Fruit fly (Drosophila melanogaster): ENCODE measurements around the gene inaF-D.

Gene inaF-D

DNA sequence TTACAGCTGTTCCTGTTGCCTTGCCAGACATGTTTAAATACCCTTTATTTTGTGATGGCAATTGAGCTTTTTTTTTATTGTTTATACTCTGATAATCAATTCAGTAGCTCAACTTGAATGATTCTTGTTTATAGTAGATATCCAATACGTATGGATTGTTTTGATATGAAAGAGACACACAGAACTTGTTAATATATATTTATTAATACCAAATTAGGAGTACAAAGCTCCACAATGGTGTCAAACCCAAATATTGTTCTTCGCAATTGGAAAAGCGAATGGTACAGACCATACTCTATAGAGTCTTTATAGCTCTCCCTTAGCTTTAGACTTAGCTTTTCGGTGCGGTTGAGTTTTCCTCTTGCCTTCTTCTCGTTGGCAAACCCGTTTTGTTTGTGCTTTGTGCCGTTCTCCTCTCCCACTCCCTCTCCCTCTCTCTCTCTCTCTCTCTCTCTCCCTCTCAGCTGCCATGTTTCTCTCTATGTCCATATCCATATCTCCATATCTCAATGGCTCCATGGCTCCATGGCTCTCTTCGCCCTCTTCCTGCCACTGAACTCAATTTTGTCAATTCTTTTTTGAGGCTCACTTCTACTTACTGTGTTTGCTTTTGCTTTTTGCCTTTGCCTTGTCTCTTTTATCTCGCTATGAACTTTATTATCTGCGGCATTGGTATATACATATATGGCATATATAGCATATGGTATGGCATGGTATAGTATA is 42.8 kb downstream of the inaF-D start (continued):
- no peak for TF ChIP-seq CG14667 (GFP tag; IDR thresholded peaks at IDR 0.05)
- no peak for TF ChIP-seq CG1647 (GFP tag; optimal IDR thresholded peaks at IDR 0.05)
- no peak for TF ChIP-seq CG3847 (GFP tag; IDR thresholded peaks at IDR 0.05)
- TF ChIP-seq CG17829 (tag; optimal IDR thresholded peaks at IDR 0.05): no peak
- no peak for TF ChIP-seq CG14014 (GFP tag; IDR thresholded peaks at IDR 0.05)
- no peak for TF ChIP-seq pzg (GFP tag; optimal IDR thresholded peaks at IDR 0.05)
- no peak for TF ChIP-seq lov (optimal IDR thresholded peaks at IDR 0.05)
- no peak for TF ChIP-seq lov (GFP tag; IDR thresholded peaks at IDR 0.05)
- no peak for TF ChIP-seq mld (GFP tag; IDR thresholded peaks at IDR 0.05; ENCODE audit: partially characterized antibody)
- TF ChIP-seq Fer1 (GFP tag; optimal IDR thresholded peaks at IDR 0.05): peak; percentile 83
- TF ChIP-seq CG42726 (GFP tag; IDR thresholded peaks at IDR 0.05; ENCODE audit: partially characterized antibody): no peak
- TF ChIP-seq run (tag; optimal IDR thresholded peaks at IDR 0.05): peak; percentile 29
- TF ChIP-seq Drgx (GFP tag; IDR thresholded peaks at IDR 0.05): peak; percentile 11; the same call in 1 of the 2 replicates
- peak; percentile 41; the same call in 1 of the 2 replicates for TF ChIP-seq ranshi (GFP tag; IDR thresholded peaks at IDR 0.05)
- no peak for TF ChIP-seq CG2199 (GFP tag; IDR thresholded peaks at IDR 0.05)
- no peak for TF ChIP-seq slbo (GFP tag; IDR thresholded peaks at IDR 0.05)
- no peak for TF ChIP-seq jigr1 (GFP tag; IDR thresholded peaks at IDR 0.05)
- peak; percentile 90 for TF ChIP-seq Med (GFP tag)
- TF ChIP-seq HmgZ (tag; optimal IDR thresholded peaks at IDR 0.05): peak; percentile 33
- peak; percentile 53 for TF ChIP-seq CG4707 (GFP tag; optimal IDR thresholded peaks at IDR 0.05)
- TF ChIP-seq CG11398 (GFP tag; optimal IDR thresholded peaks at IDR 0.05): peak; percentile 33
- no peak for TF ChIP-seq insv (GFP tag; optimal IDR thresholded peaks at IDR 0.05)
- TF ChIP-seq Gsc (GFP tag; IDR thresholded peaks at IDR 0.05): no peak
- peak; percentile 25 for TF ChIP-seq corto (GFP tag; optimal IDR thresholded peaks at IDR 0.05)
- TF ChIP-seq Dbx (GFP tag; IDR thresholded peaks at IDR 0.05): peak; percentile 53; the same call in 1 of the 3 replicates
- TF ChIP-seq Elba2 (GFP tag; optimal IDR thresholded peaks at IDR 0.05): no peak
- TF ChIP-seq CG11456 (GFP tag; IDR thresholded peaks at IDR 0.05): no peak
- no peak for TF ChIP-seq tio (GFP tag; optimal IDR thresholded peaks at IDR 0.05)
- peak in 1 of 2 experiments; percentile 28 for TF ChIP-seq Pdp1 (GFP tag; optimal IDR thresholded peaks at IDR 0.05)
- TF ChIP-seq gt (GFP tag; IDR thresholded peaks at IDR 0.05): no peak
- TF ChIP-seq chinmo (GFP tag; IDR thresholded peaks at IDR 0.05; ENCODE audit: partially characterized antibody): peak; percentile 87; the same call in 2 of the 4 replicates
- peak; percentile 15 for TF ChIP-seq nerfin-1 (tag; optimal IDR thresholded peaks at IDR 0.05)
- TF ChIP-seq CG11560 (tag; IDR thresholded peaks at IDR 0.05): no peak
- no peak for TF ChIP-seq CG2116 (GFP tag; optimal IDR thresholded peaks at IDR 0.05)
- no peak for TF ChIP-seq HLH3B (GFP tag; IDR thresholded peaks at IDR 0.05)
- TF ChIP-seq Poxn (GFP tag; IDR thresholded peaks at IDR 0.05): no peak
- TF ChIP-seq odd (GFP tag; optimal IDR thresholded peaks at IDR 0.05): peak; percentile 70
- peak; percentile 51 for TF ChIP-seq pfk (GFP tag; optimal IDR thresholded peaks at IDR 0.05)
- no peak for TF ChIP-seq NfI (GFP tag; optimal IDR thresholded peaks at IDR 0.05)
- TF ChIP-seq CG32772 (GFP tag; IDR thresholded peaks at IDR 0.05): no peak
- TF ChIP-seq Mrtf (GFP tag; IDR thresholded peaks at IDR 0.05): no peak
- no peak for TF ChIP-seq Ada2b (GFP tag; IDR thresholded peaks at IDR 0.05)
- peak; percentile 51 for TF ChIP-seq eyg (GFP tag; optimal IDR thresholded peaks at IDR 0.05)
- TF ChIP-seq Hsf (GFP tag; optimal IDR thresholded peaks at IDR 0.05): no peak
- TF ChIP-seq Spps (tag; optimal IDR thresholded peaks at IDR 0.05): no peak
- peak; percentile 46 for TF ChIP-seq CG12299 (tag; optimal IDR thresholded peaks at IDR 0.05)
- no peak for TF ChIP-seq sens-2 (GFP tag; IDR thresholded peaks at IDR 0.05)
- no peak for TF ChIP-seq ems (GFP tag; optimal IDR thresholded peaks at IDR 0.05)
- TF ChIP-seq CG1529 (GFP tag; optimal IDR thresholded peaks at IDR 0.05): no peak
- TF ChIP-seq exex (tag; optimal IDR thresholded peaks at IDR 0.05): peak; percentile 34
- TF ChIP-seq NC2α (GFP tag; optimal IDR thresholded peaks at IDR 0.05): peak; percentile 28

Data from whole organism, embryonic.